Fruit fly (Drosophila melanogaster) whole organism, prepupa: ENCODE results near the gene CG15322.
"Not testable (repeated sequence)": the region's sequence is repeated elsewhere in the genome, so short reads cannot be mapped to it uniquely, and the experiment has no call there.

Experiments used
- CG11902 ChIP-seq: fragments of 200-800 bp; sonication (Bioruptor generic); optimal IDR thresholded peaks from 3 replicates; lab custom pipeline; 2016; ENCODE audit warnings: missing biosample characterization, missing genetic modification characterization
- CG16779 ChIP-seq: fragments of 200-800 bp; sonication (Bioruptor generic); optimal IDR thresholded peaks from 3 replicates; lab custom pipeline; 2017; ENCODE audit warnings: missing biosample characterization, mild to moderate bottlenecking, missing genetic modification characterization
- CG6163 ChIP-seq: fragments of 200-800 bp; sonication (Bioruptor generic); IDR thresholded peaks from 3 replicates; pipeline ENCODE4 v1.3.6; 2022; ENCODE audit warnings: missing biosample characterization, missing genetic modification characterization
- Eip78C ChIP-seq: fragments of 200-800 bp; sonication (Bioruptor generic); peaks from one replicate; lab custom pipeline; 2016; ENCODE audit warnings: missing biosample characterization, missing genetic modification characterization
- Ets21C ChIP-seq: fragments of 200-800 bp; sonication (Bioruptor generic); optimal IDR thresholded peaks from 3 replicates; lab custom pipeline; 2016; ENCODE audit warnings: missing biosample characterization, missing genetic modification characterization
- Gug ChIP-seq: fragments of 200-800 bp; sonication (Bioruptor generic); IDR thresholded peaks from 2 replicates; pipeline ENCODE4 v1.3.6; 2022; ENCODE audit warnings: missing biosample characterization, missing genetic modification characterization
- Met ChIP-seq: fragments of 200-800 bp; sonication (Bioruptor generic); optimal IDR thresholded peaks from 3 replicates; lab custom pipeline; 2016; ENCODE audit warnings: missing biosample characterization, missing genetic modification characterization
- OdsH ChIP-seq: fragments of 200-800 bp; sonication (Bioruptor generic); optimal IDR thresholded peaks from 3 replicates; lab custom pipeline; 2016; ENCODE audit warnings: missing biosample characterization, missing genetic modification characterization
- acj6 ChIP-seq: fragments of 200-800 bp; sonication (Bioruptor generic); optimal IDR thresholded peaks from 3 replicates; lab custom pipeline; 2016; ENCODE audit warnings: missing biosample characterization, missing genetic modification characterization
- fkh ChIP-seq: fragments of 200-800 bp; sonication (Bioruptor generic); optimal IDR thresholded peaks from 3 replicates; lab custom pipeline; 2017; ENCODE audit warnings: missing biosample characterization, mild to moderate bottlenecking, missing genetic modification characterization, moderate library complexity
- ss ChIP-seq, 2 experiments: fragments of 200-800 bp; sonication (Bioruptor generic); optimal IDR thresholded peaks; 2 replicates in 1 of 2; 3 replicates in 1 of 2; lab custom pipeline; 2017 to 2018; ENCODE audit warnings: mild to moderate bottlenecking in 2 of 2, missing biosample characterization in 2 of 2, missing genetic modification characterization in 2 of 2, moderate library complexity in 1 of 2
- topi ChIP-seq: fragments of 200-800 bp; sonication (Bioruptor generic); optimal IDR thresholded peaks from 3 replicates; lab custom pipeline; 2016; ENCODE audit warnings: missing biosample characterization, missing genetic modification characterization

- not testable (repeated sequence) for TF ChIP-seq CG11902 (GFP tag; lab: Kevin White, UChicago); fkh; CG6163 (GFP tag; lab: Robert Waterston, UW); topi (GFP tag; lab: Kevin White, UChicago); OdsH; ss (GFP tag; optimal IDR thresholded peaks at IDR 0.05; lab: Kevin White, UChicago); CG16779 (tag; lab: Kevin White, UChicago); Met (GFP tag; lab: Kevin White, UChicago); Ets21C (GFP tag; lab: Kevin White, UChicago); acj6; Gug (GFP tag; lab: Robert Waterston, UW); Eip78C (GFP tag; lab: Kevin White, UChicago)
Measured at dm6 chrX:20096374-20096773, 37.0 kb upstream of the CG15322 start, which contains the start of gene CG42581.
